Fruit fly (Drosophila melanogaster) whole organism, embryonic: ENCODE data around the gene CG13247.

ENCODE experiments used
- Atf-2 ChIP-seq: fragments of 200-800 bp; sonication (Bioruptor generic); optimal IDR thresholded peaks from 2 replicates; lab custom pipeline; 2016; ENCODE audit warnings: missing biosample characterization, missing genetic modification characterization
- CG10147 ChIP-seq: fragments of 200-800 bp; sonication (Bioruptor generic); optimal IDR thresholded peaks from 2 replicates; lab custom pipeline; 2019; ENCODE audit warnings: missing biosample characterization, mild to moderate bottlenecking, missing genetic modification characterization, moderate library complexity
- CG10274 ChIP-seq: fragments of 200-800 bp; sonication (Bioruptor generic); optimal IDR thresholded peaks from 3 replicates; lab custom pipeline; 2017; ENCODE audit warnings: missing biosample characterization, mild to moderate bottlenecking, missing genetic modification characterization
- CG1233 ChIP-seq: fragments of 200-800 bp; sonication (Bioruptor generic); optimal IDR thresholded peaks from 4 replicates; lab custom pipeline; 2018; ENCODE audit warnings: missing biosample characterization, mild to moderate bottlenecking, missing genetic modification characterization
- CG13123 ChIP-seq: fragments of 200-800 bp; sonication (Bioruptor generic); optimal IDR thresholded peaks from 2 replicates; lab custom pipeline; 2016; ENCODE audit warnings: missing biosample characterization, missing genetic modification characterization
- CG15269 ChIP-seq: fragments of 200-800 bp; sonication (Bioruptor generic); optimal IDR thresholded peaks from 2 replicates; lab custom pipeline; 2018; ENCODE audit warnings: missing biosample characterization, mild to moderate bottlenecking, missing genetic modification characterization, moderate library complexity
- CG15514 ChIP-seq: fragments of 200-800 bp; sonication (Bioruptor generic); optimal IDR thresholded peaks from 3 replicates; lab custom pipeline; 2017; ENCODE audit warnings: missing biosample characterization, missing genetic modification characterization, mild to moderate bottlenecking, moderate library complexity, missing genetic modification reagents
- CG16813 ChIP-seq: fragments of 200-800 bp; sonication (Bioruptor generic); IDR thresholded peaks from 3 replicates; pipeline ENCODE4 v1.3.6; 2022; ENCODE audit warnings: missing biosample characterization, missing genetic modification characterization; ENCODE audit not compliant: partially characterized antibody
- CG17612 ChIP-seq: fragments of 200-800 bp; sonication (Bioruptor generic); IDR thresholded peaks from 2 replicates; pipeline ENCODE4 v1.3.6; 2022; ENCODE audit warnings: missing biosample characterization, missing genetic modification characterization
- CG17829 ChIP-seq: fragments of 200-800 bp; optimal IDR thresholded peaks from 2 replicates; lab custom pipeline; 2019; ENCODE audit warnings: missing biosample characterization, mild to moderate bottlenecking, missing genetic modification characterization, moderate library complexity
- CG18619 ChIP-seq: fragments of 200-800 bp; sonication (Bioruptor generic); optimal IDR thresholded peaks from 3 replicates; lab custom pipeline; 2017; ENCODE audit warnings: missing biosample characterization, mild to moderate bottlenecking, missing genetic modification characterization
- CG32772 ChIP-seq: fragments of 200-800 bp; sonication (Bioruptor generic); IDR thresholded peaks from 2 replicates; pipeline ENCODE4 v1.3.6; 2022; ENCODE audit warnings: missing biosample characterization, missing genetic modification characterization
- CG34376 ChIP-seq: fragments of 200-800 bp; sonication (Bioruptor generic); optimal IDR thresholded peaks from 2 replicates; lab custom pipeline; 2018; ENCODE audit warnings: missing biosample characterization, mild to moderate bottlenecking, missing genetic modification characterization
- CG6254 ChIP-seq: fragments of 200-800 bp; sonication (Bioruptor generic); optimal IDR thresholded peaks from 3 replicates; lab custom pipeline; 2017; ENCODE audit warnings: mild to moderate bottlenecking, missing biosample characterization, missing genetic modification reagents, missing genetic modification characterization
- CG7928 ChIP-seq: fragments of 200-800 bp; sonication (Bioruptor generic); optimal IDR thresholded peaks from 2 replicates; lab custom pipeline; 2017; ENCODE audit warnings: missing biosample characterization, mild to moderate bottlenecking, missing genetic modification characterization
- CG8388 ChIP-seq: fragments of 200-800 bp; sonication (Bioruptor generic); optimal IDR thresholded peaks from 2 replicates; lab custom pipeline; 2019; ENCODE audit warnings: missing biosample characterization, mild to moderate bottlenecking, missing genetic modification characterization, moderate library complexity
- CG8924 ChIP-seq: fragments of 200-800 bp; optimal IDR thresholded peaks from 3 replicates; lab custom pipeline; 2019; ENCODE audit warnings: missing biosample characterization, mild to moderate bottlenecking, missing genetic modification characterization, moderate library complexity
- CG9215 ChIP-seq: fragments of 200-800 bp; sonication (Bioruptor generic); IDR thresholded peaks from 2 replicates; pipeline ENCODE4 v1.3.6; 2022; ENCODE audit warnings: missing biosample characterization, missing genetic modification characterization
- CG9727 ChIP-seq: fragments of 200-800 bp; sonication (Bioruptor generic); optimal IDR thresholded peaks from 3 replicates; lab custom pipeline; 2017; ENCODE audit warnings: missing biosample characterization, mild to moderate bottlenecking, missing genetic modification characterization
- Deaf1 ChIP-seq: fragments of 200-800 bp; optimal IDR thresholded peaks from 3 replicates; lab custom pipeline; 2019; ENCODE audit warnings: missing biosample characterization, mild to moderate bottlenecking, missing genetic modification characterization, moderate library complexity
- Doc2 ChIP-seq: fragments of 200-800 bp; sonication (Bioruptor generic); IDR thresholded peaks from 2 replicates; pipeline ENCODE4 v1.3.6; 2022; ENCODE audit warnings: missing biosample characterization, missing genetic modification characterization
- Ets65A ChIP-seq: fragments of 200-800 bp; sonication (Bioruptor generic); peaks from one replicate; lab custom pipeline; 2016; ENCODE audit warnings: missing biosample characterization, missing genetic modification characterization
- Gug ChIP-seq: fragments of 200-800 bp; sonication (Bioruptor generic); IDR thresholded peaks from 4 replicates; pipeline ENCODE4 v1.3.6; 2022; ENCODE audit warnings: missing biosample characterization, missing genetic modification characterization
- Lpt ChIP-seq: fragments of >200 bp; optimal IDR thresholded peaks from 2 replicates; lab custom pipeline; 2018; ENCODE audit warnings: missing biosample characterization, missing genetic modification characterization
- Med ChIP-seq: fragments of 200-800 bp; sonication (Bioruptor generic); peaks from one replicate; lab custom pipeline; 2016; ENCODE audit warnings: missing biosample characterization, missing genetic modification characterization, mild to moderate bottlenecking, inconsistent platforms, moderate library complexity
- Meics ChIP-seq: fragments of 200-800 bp; sonication (Bioruptor generic); optimal IDR thresholded peaks from 2 replicates; lab custom pipeline; 2017; ENCODE audit warnings: missing biosample characterization, mild to moderate bottlenecking, missing genetic modification characterization
- Neu2 ChIP-seq: fragments of 200-800 bp; sonication (Bioruptor generic); optimal IDR thresholded peaks from 3 replicates; lab custom pipeline; 2016; ENCODE audit warnings: missing biosample characterization, missing genetic modification characterization, borderline replicate concordance
- Nf-YC ChIP-seq: fragments of 200-800 bp; optimal IDR thresholded peaks from 3 replicates; lab custom pipeline; 2019; ENCODE audit warnings: missing biosample characterization, mild to moderate bottlenecking, missing genetic modification characterization, moderate library complexity
- PHDP ChIP-seq: fragments of 200-800 bp; sonication (Bioruptor generic); optimal IDR thresholded peaks from 3 replicates; lab custom pipeline; 2018; ENCODE audit warnings: missing biosample characterization, mild to moderate bottlenecking, missing genetic modification characterization, moderate library complexity
- Six4 ChIP-seq: fragments of 200-800 bp; sonication (Bioruptor generic); optimal IDR thresholded peaks from 2 replicates; lab custom pipeline; 2016; ENCODE audit warnings: missing biosample characterization, missing genetic modification characterization
- Tbp ChIP-seq: fragments of >200 bp; optimal IDR thresholded peaks from 2 replicates; lab custom pipeline; 2018; ENCODE audit warnings: missing biosample characterization, missing genetic modification characterization
- amos ChIP-seq: fragments of 200-800 bp; sonication (Bioruptor generic); IDR thresholded peaks from 2 replicates; pipeline ENCODE4 v1.3.6; 2022; ENCODE audit warnings: missing biosample characterization, missing genetic modification characterization; ENCODE audit not compliant: partially characterized antibody
- croc ChIP-seq: fragments of 200-800 bp; sonication (Bioruptor generic); conservative IDR thresholded peaks from 3 replicates; pipeline ENCODE4 v1.3.6; 2022; ENCODE audit warnings: missing biosample characterization, missing genetic modification characterization
- insv ChIP-seq, 2 experiments: fragments of 200-800 bp; sonication (Bioruptor generic); optimal IDR thresholded peaks; 3 replicates each; lab custom pipeline; 2016 to 2018; ENCODE audit warnings: missing biosample characterization in 2 of 2, missing genetic modification characterization in 2 of 2
- kay ChIP-seq: fragments of 200-800 bp; sonication (Bioruptor generic); optimal IDR thresholded peaks from 2 replicates; lab custom pipeline; 2016; ENCODE audit warnings: missing biosample characterization, missing genetic modification characterization
- mirr ChIP-seq: fragments of 200-800 bp; sonication (Bioruptor generic); optimal IDR thresholded peaks from 3 replicates; lab custom pipeline; 2018; ENCODE audit warnings: missing biosample characterization, mild to moderate bottlenecking, missing genetic modification characterization
- mld ChIP-seq: fragments of 200-800 bp; sonication (Bioruptor generic); IDR thresholded peaks from 3 replicates; pipeline ENCODE4 v1.3.6; 2022; ENCODE audit warnings: missing biosample characterization, missing genetic modification characterization; ENCODE audit not compliant: partially characterized antibody
- nau ChIP-seq: fragments of 200-800 bp; sonication (Bioruptor generic); optimal IDR thresholded peaks from 3 replicates; lab custom pipeline; 2017; ENCODE audit warnings: missing biosample characterization, mild to moderate bottlenecking, missing genetic modification characterization, missing genetic modification reagents
- pb ChIP-seq: fragments of 200-800 bp; sonication (Bioruptor generic); optimal IDR thresholded peaks from 3 replicates; lab custom pipeline; 2016; ENCODE audit warnings: missing biosample characterization, missing genetic modification characterization
- run ChIP-seq: fragments of 200-800 bp; sonication (Bioruptor generic); optimal IDR thresholded peaks from 3 replicates; lab custom pipeline; 2018; ENCODE audit warnings: missing biosample characterization, mild to moderate bottlenecking, missing genetic modification characterization
- salm ChIP-seq: fragments of 200-800 bp; sonication (Bioruptor generic); optimal IDR thresholded peaks from 2 replicates; lab custom pipeline; 2018; ENCODE audit warnings: missing biosample characterization, mild to moderate bottlenecking, missing genetic modification characterization
- sens ChIP-seq: fragments of 200-800 bp; sonication (Bioruptor generic); peaks from one replicate; lab custom pipeline; 2016; ENCODE audit warnings: missing biosample characterization, missing genetic modification characterization
- sna ChIP-seq: fragments of 200-800 bp; sonication (Bioruptor generic); IDR thresholded peaks from 2 replicates; pipeline ENCODE4 v1.3.6; 2022; ENCODE audit warnings: missing biosample characterization, missing genetic modification characterization; ENCODE audit not compliant: partially characterized antibody
- tio ChIP-seq: fragments of 200-800 bp; sonication (Bioruptor generic); optimal IDR thresholded peaks from 2 replicates; lab custom pipeline; 2017; ENCODE audit warnings: missing biosample characterization, missing genetic modification characterization, inconsistent platforms
- twi ChIP-seq: fragments of 200-800 bp; optimal IDR thresholded peaks from 2 replicates; lab custom pipeline; 2019; ENCODE audit warnings: missing biosample characterization, mild to moderate bottlenecking, missing genetic modification characterization, moderate library complexity
- usp ChIP-seq: fragments of >200 bp; optimal IDR thresholded peaks from 2 replicates; lab custom pipeline; 2017; ENCODE audit warnings: missing biosample characterization, missing genetic modification characterization
- wdn ChIP-seq: fragments of 200-800 bp; sonication (Bioruptor generic); IDR thresholded peaks from 2 replicates; pipeline ENCODE4 v1.3.6; 2022; ENCODE audit warnings: missing biosample characterization, missing genetic modification characterization
- zen ChIP-seq: fragments of 200-800 bp; sonication (Bioruptor generic); optimal IDR thresholded peaks from 3 replicates; lab custom pipeline; 2018; ENCODE audit warnings: missing biosample characterization, mild to moderate bottlenecking, missing genetic modification characterization, moderate library complexity
- zf30C ChIP-seq: fragments of 200-800 bp; sonication (Bioruptor generic); optimal IDR thresholded peaks from 3 replicates; lab custom pipeline; 2018; ENCODE audit warnings: missing biosample characterization, mild to moderate bottlenecking, missing genetic modification characterization

Gene CG13247

dm6 chr3L:20384086-20384810 is 14.1 kb downstream of the CG13247 start, which contains the start of the genes CG5498 and fbl (continued):
- TF ChIP-seq CG15514 = peak; percentile 72
- peak in 1 of 2 experiments; percentile 45 for TF ChIP-seq insv (GFP tag; optimal IDR thresholded peaks at IDR 0.05; lab: Kevin White, UChicago)
- peak; percentile 34 for TF ChIP-seq zen
- no peak for TF ChIP-seq Gug (GFP tag; lab: Robert Waterston, UW)
- 0 out of 2 replicates have a peak, but pooled peaks have one; percentile 22 for TF ChIP-seq CG32772
- TF ChIP-seq PHDP = peak; percentile 70
- no peak for TF ChIP-seq zf30C (GFP tag; lab: Kevin White, UChicago)
- TF ChIP-seq Meics (GFP tag; lab: Kevin White, UChicago) = peak; percentile 71
- peak; percentile 30 for TF ChIP-seq Six4 (GFP tag; lab: Kevin White, UChicago)
- TF ChIP-seq run (tag; lab: Kevin White, UChicago) = no peak
- TF ChIP-seq kay (GFP tag; lab: Kevin White, UChicago) = peak; percentile 35
- peak; percentile 42 for TF ChIP-seq CG18619
- peak; percentile 53 for TF ChIP-seq tio (GFP tag; lab: Kevin White, UChicago)
- 0 out of 2 replicates have a peak, but pooled peaks have one; percentile 31 for TF ChIP-seq sna
- TF ChIP-seq CG8388 (GFP tag; lab: Kevin White, UChicago) = peak; percentile 47
- TF ChIP-seq CG9215 (GFP tag; lab: Robert Waterston, UW) = no peak
- TF ChIP-seq Atf-2 = no peak
- peak; percentile 86 for TF ChIP-seq Ets65A (GFP tag; lab: Kevin White, UChicago)
- TF ChIP-seq CG10274 = no peak
- no peak for TF ChIP-seq CG16813 (GFP tag; lab: Robert Waterston, UW)
- no peak for TF ChIP-seq pb (GFP tag; lab: Kevin White, UChicago)
- peak; percentile 60 for TF ChIP-seq CG15269 (tag; lab: Kevin White, UChicago)
- no peak for TF ChIP-seq usp (GFP tag; lab: Kevin White, UChicago)
- TF ChIP-seq CG9727 (GFP tag; lab: Kevin White, UChicago) = peak; percentile 65
- TF ChIP-seq Med (GFP tag; lab: Kevin White, UChicago) = peak; percentile 73
- no peak for TF ChIP-seq Neu2
- TF ChIP-seq mld (GFP tag; lab: Robert Waterston, UW) = peak; percentile 54; the same call in 1 of the 3 replicates
- TF ChIP-seq Nf-YC = peak; percentile 68
- peak; percentile 82 for TF ChIP-seq sens
- TF ChIP-seq CG8924 (tag; lab: Kevin White, UChicago) = peak; percentile 74
- peak; percentile 74 for TF ChIP-seq CG17829 (tag; lab: Kevin White, UChicago)
- TF ChIP-seq croc (GFP tag; lab: Robert Waterston, UW) = no peak
- TF ChIP-seq Lpt (GFP tag; lab: Kevin White, UChicago) = no peak
- TF ChIP-seq CG13123 (GFP tag; lab: Kevin White, UChicago) = peak; percentile 36
- peak; percentile 17 for TF ChIP-seq CG1233 (GFP tag; lab: Kevin White, UChicago)
- TF ChIP-seq CG7928 (GFP tag; lab: Kevin White, UChicago) = no peak
- TF ChIP-seq wdn = no peak
- peak; percentile 36 for TF ChIP-seq CG10147 (GFP tag; lab: Kevin White, UChicago)
- peak; percentile 51 for TF ChIP-seq salm
- TF ChIP-seq nau (GFP tag; lab: Kevin White, UChicago) = no peak
- peak; percentile 6 for TF ChIP-seq mirr (GFP tag; lab: Kevin White, UChicago)
- TF ChIP-seq Tbp (GFP tag; lab: Kevin White, UChicago) = no peak
- no peak; the same call in 1 of the 2 replicates for TF ChIP-seq amos (GFP tag; lab: Robert Waterston, UW)
- TF ChIP-seq CG17612 (GFP tag; lab: Robert Waterston, UW) = no peak
- peak; percentile 75 for TF ChIP-seq CG34376 (GFP tag; lab: Kevin White, UChicago)
- TF ChIP-seq Doc2 (GFP tag; lab: Robert Waterston, UW) = no peak
- TF ChIP-seq twi = peak; percentile 19
- TF ChIP-seq CG6254 = no peak
- TF ChIP-seq Deaf1 (tag; lab: Kevin White, UChicago) = peak; percentile 45
